Worm (Caenorhabditis elegans) whole organism, young adult: ENCODE results near the gene T14B4.5.

Experiments used
- B0035.1 ChIP-seq: sonication (generic microtip); optimal IDR thresholded peaks from 2 replicates; lab custom pipeline; 2016; ENCODE audit warnings: missing genetic modification characterization, mild to moderate bottlenecking, missing compliant biosample characterization, missing genotype, missing genetic modification reagents
- B0336.3 ChIP-seq: fragments of 200-800 bp; sonication (Bioruptor generic); IDR thresholded peaks from 2 replicates; pipeline ENCODE4 v1.3.6; 2022; ENCODE audit warnings: missing genetic modification characterization, missing compliant biosample characterization
- C06A6.2 ChIP-seq: fragments of 200-800 bp; sonication (Bioruptor generic); conservative IDR thresholded peaks from 2 replicates; pipeline ENCODE4 v1.3.6; 2022; ENCODE audit warnings: missing genetic modification characterization, missing compliant biosample characterization
- F39B2.1 ChIP-seq: fragments of 200-800 bp; sonication (Bioruptor generic); IDR thresholded peaks from 2 replicates; pipeline ENCODE4 v1.3.6; 2022; ENCODE audit warnings: missing genetic modification reagents, missing genetic modification characterization, missing compliant biosample characterization
- F49E8.2 ChIP-seq: sonication (generic microtip); optimal IDR thresholded peaks from 3 replicates; lab custom pipeline; 2017; ENCODE audit warnings: missing genetic modification characterization, mild to moderate bottlenecking, missing compliant biosample characterization, antibody characterized with exemption, moderate library complexity; ENCODE audit not compliant: insufficient read depth
- F55B11.4 ChIP-seq: sonication (generic microtip); optimal IDR thresholded peaks from 2 replicates; lab custom pipeline; 2016; ENCODE audit warnings: missing compliant biosample characterization, missing genetic modification characterization, borderline replicate concordance; ENCODE audit not compliant: insufficient read depth
- T07F8.4 ChIP-seq: sonication (generic microtip); optimal IDR thresholded peaks from 2 replicates; lab custom pipeline; 2016; ENCODE audit warnings: mild to moderate bottlenecking, missing genetic modification characterization, moderate library complexity, missing compliant biosample characterization
- T26A5.8 ChIP-seq: sonication (generic microtip); optimal IDR thresholded peaks from 2 replicates; lab custom pipeline; 2016; ENCODE audit warnings: missing genetic modification characterization, missing compliant biosample characterization
- Y56A3A.18 ChIP-seq: fragments of 200-800 bp; sonication (Bioruptor generic); IDR thresholded peaks from 2 replicates; pipeline ENCODE4 v1.3.6; 2022; ENCODE audit warnings: missing genetic modification reagents, missing genetic modification characterization, missing compliant biosample characterization
- Y67H2A.10 ChIP-seq: fragments of 200-800 bp; sonication (Bioruptor generic); conservative IDR thresholded peaks from 2 replicates; pipeline ENCODE4 v1.3.6; 2022; ENCODE audit warnings: missing genetic modification reagents, missing genetic modification characterization, missing compliant biosample characterization
- Y95B8A.8 ChIP-seq: fragments of 200-800 bp; sonication (Bioruptor generic); IDR thresholded peaks from 2 replicates; pipeline ENCODE4 v1.3.6; 2022; ENCODE audit warnings: missing genetic modification reagents, missing genetic modification characterization, missing compliant biosample characterization
- aptf-2 ChIP-seq: fragments of 200-800 bp; sonication (Bioruptor generic); conservative IDR thresholded peaks from 2 replicates; pipeline ENCODE4 v1.3.6; 2022; ENCODE audit warnings: missing genetic modification reagents, missing genetic modification characterization, missing compliant biosample characterization
- attf-6 ChIP-seq: fragments of 200-800 bp; sonication (Bioruptor generic); IDR thresholded peaks from 2 replicates; pipeline ENCODE4 v1.3.6; 2022; ENCODE audit warnings: missing genetic modification reagents, missing genetic modification characterization, missing compliant biosample characterization
- cebp-2 ChIP-seq: fragments of 200-800 bp; sonication (Bioruptor generic); IDR thresholded peaks from 2 replicates; pipeline ENCODE4 v1.3.6; 2022; ENCODE audit warnings: missing genetic modification characterization, missing compliant biosample characterization
- ceh-100 ChIP-seq: fragments of 200-800 bp; sonication (Bioruptor generic); IDR thresholded peaks from 2 replicates; pipeline ENCODE4 v1.3.6; 2022; ENCODE audit warnings: missing genetic modification reagents, missing genetic modification characterization, missing compliant biosample characterization
- ceh-27 ChIP-seq: fragments of 200-800 bp; sonication (Bioruptor generic); optimal IDR thresholded peaks from 2 replicates; lab custom pipeline; 2018; ENCODE audit warnings: mild to moderate bottlenecking, missing genetic modification characterization, moderate library complexity, missing compliant biosample characterization
- ceh-91 ChIP-seq: fragments of 200-800 bp; sonication (Bioruptor generic); IDR thresholded peaks from 2 replicates; pipeline ENCODE4 v1.3.6; 2022; ENCODE audit warnings: missing genetic modification reagents, missing genetic modification characterization, missing compliant biosample characterization
- dox-1 ChIP-seq: fragments of 200-800 bp; sonication (Bioruptor generic); IDR thresholded peaks from 2 replicates; pipeline ENCODE4 v1.3.6; 2022; ENCODE audit warnings: missing genetic modification reagents, missing genetic modification characterization, missing compliant biosample characterization
- ets-4 ChIP-seq: fragments of 200-800 bp; sonication (Bioruptor generic); optimal IDR thresholded peaks from 2 replicates; lab custom pipeline; 2018; ENCODE audit warnings: mild to moderate bottlenecking, missing genetic modification characterization, missing compliant biosample characterization
- fkh-3 ChIP-seq: sonication (generic microtip); optimal IDR thresholded peaks from 2 replicates; lab custom pipeline; 2016; ENCODE audit warnings: mild to moderate bottlenecking, missing genetic modification characterization, missing compliant biosample characterization
- gei-17 ChIP-seq: fragments of 200-800 bp; sonication (Bioruptor generic); optimal IDR thresholded peaks from 2 replicates; lab custom pipeline; 2018; ENCODE audit warnings: mild to moderate bottlenecking, missing genetic modification characterization, missing compliant biosample characterization
- hlh-12 ChIP-seq: sonication (generic microtip); optimal IDR thresholded peaks from 2 replicates; lab custom pipeline; 2016; ENCODE audit warnings: missing genetic modification characterization, missing compliant biosample characterization
- hlh-26 ChIP-seq: fragments of 200-800 bp; sonication (Bioruptor generic); conservative IDR thresholded peaks from 2 replicates; pipeline ENCODE4 v1.3.6; 2022; ENCODE audit warnings: missing genetic modification reagents, missing genetic modification characterization, missing compliant biosample characterization
- lin-54 ChIP-seq: fragments of 200-800 bp; sonication (Bioruptor generic); optimal IDR thresholded peaks from 2 replicates; lab custom pipeline; 2018; ENCODE audit warnings: mild to moderate bottlenecking, missing genetic modification characterization, missing compliant biosample characterization
- lir-1 ChIP-seq: fragments of 200-800 bp; sonication (Bioruptor generic); conservative IDR thresholded peaks from 2 replicates; pipeline ENCODE4 v1.3.6; 2022; ENCODE audit warnings: missing genetic modification reagents, missing genetic modification characterization, missing compliant biosample characterization
- lsl-1 ChIP-seq: fragments of 200-800 bp; sonication (Bioruptor generic); optimal IDR thresholded peaks from 2 replicates; lab custom pipeline; 2018; ENCODE audit warnings: mild to moderate bottlenecking, missing genetic modification characterization, moderate library complexity, missing compliant biosample characterization
- lsy-27 ChIP-seq: sonication (generic microtip); optimal IDR thresholded peaks from 2 replicates; lab custom pipeline; 2017; ENCODE audit warnings: missing genetic modification characterization, mild to moderate bottlenecking, missing compliant biosample characterization, antibody characterized with exemption, missing genotype, borderline replicate concordance; ENCODE audit not compliant: insufficient read depth
- mcd-1 ChIP-seq: fragments of 200-800 bp; sonication (Bioruptor generic); IDR thresholded peaks from 2 replicates; pipeline ENCODE4 v1.3.6; 2022; ENCODE audit warnings: missing genetic modification reagents, missing genetic modification characterization, missing compliant biosample characterization
- mel-28 ChIP-seq: sonication (generic microtip); optimal IDR thresholded peaks from 2 replicates; lab custom pipeline; 2016; ENCODE audit warnings: borderline replicate concordance, mild to moderate bottlenecking, missing genetic modification characterization, missing compliant biosample characterization
- mxl-1 ChIP-seq: sonication (generic microtip); optimal IDR thresholded peaks from 2 replicates; lab custom pipeline; 2016; ENCODE audit warnings: missing genetic modification characterization, missing compliant biosample characterization
- nfya-1 ChIP-seq: sonication (generic microtip); optimal IDR thresholded peaks from 2 replicates; lab custom pipeline; 2017; ENCODE audit warnings: antibody characterized with exemption, missing compliant biosample characterization, missing genetic modification characterization, borderline replicate concordance; ENCODE audit not compliant: insufficient read depth
- nfya-2 ChIP-seq: fragments of 200-800 bp; sonication (Bioruptor generic); IDR thresholded peaks from 2 replicates; pipeline ENCODE4 v1.3.6; 2022; ENCODE audit warnings: missing genetic modification reagents, missing genetic modification characterization, missing compliant biosample characterization
- nfyb-1 ChIP-seq: fragments of 200-800 bp; sonication (Bioruptor generic); IDR thresholded peaks from 2 replicates; pipeline ENCODE4 v1.3.6; 2022; ENCODE audit warnings: missing genetic modification reagents, missing genetic modification characterization, missing compliant biosample characterization
- nhr-120 ChIP-seq: fragments of 200-800 bp; sonication (Bioruptor generic); IDR thresholded peaks from 2 replicates; pipeline ENCODE4 v1.3.6; 2022; ENCODE audit warnings: missing genetic modification characterization, missing compliant biosample characterization
- rec-8 ChIP-seq, 2 experiments: sonication (generic microtip); optimal IDR thresholded peaks; 2 replicates each; lab custom pipeline; 2016; ENCODE audit warnings: mild to moderate bottlenecking in 2 of 2, missing genetic modification characterization in 2 of 2, missing genetic modification reagents in 2 of 2, missing genotype in 2 of 2, missing biosample characterization in 1 of 2, missing compliant biosample characterization in 1 of 2, moderate library complexity in 1 of 2
- sea-2 ChIP-seq: fragments of 200-800 bp; sonication (Bioruptor generic); IDR thresholded peaks from 2 replicates; pipeline ENCODE4 v1.3.6; 2022; ENCODE audit warnings: missing genetic modification characterization, missing compliant biosample characterization
- snpc-1.1 ChIP-seq: sonication (generic microtip); optimal IDR thresholded peaks from 2 replicates; lab custom pipeline; 2017; ENCODE audit warnings: missing genetic modification characterization, mild to moderate bottlenecking, missing compliant biosample characterization, antibody characterized with exemption, moderate library complexity, missing genotype, missing genetic modification reagents; ENCODE audit not compliant: insufficient read depth
- unc-62 ChIP-seq: fragments of 150-350 bp; optimal IDR thresholded peaks from 2 replicates; lab custom pipeline; 2014; ENCODE audit warnings: missing biosample characterization, missing genetic modification reagents, missing genetic modification characterization
- ztf-26 ChIP-seq: sonication (generic microtip); optimal IDR thresholded peaks from 2 replicates; lab custom pipeline; 2017; ENCODE audit warnings: missing genetic modification characterization, missing compliant biosample characterization
- ztf-28 ChIP-seq: fragments of 200-800 bp; sonication (Bioruptor generic); IDR thresholded peaks from 2 replicates; pipeline ENCODE4 v1.3.6; 2022; ENCODE audit warnings: missing genetic modification reagents, missing genetic modification characterization, missing compliant biosample characterization

The T14B4.5 gene

ce11 chrII:6752027-6752426 lies 35.4 kb downstream of the T14B4.5 start, which contains the start of gene F41G3.19:
Gene F41G3.19 (minus strand): TSS chrII:6752127.
- TF ChIP-seq mel-28 (tag; lab: Kevin White, UChicago) (no peak), ceh-100 (no peak), C06A6.2 (no peak), aptf-2 (no peak), nhr-120 (GFP tag; lab: Robert Waterston, UW) (no peak), lin-54 (GFP tag; lab: Kevin White, UChicago) (no peak), lsy-27 (tag; lab: Kevin White, UChicago) (no peak), rec-8 (tag; optimal IDR thresholded peaks at IDR 0.05; lab: Kevin White, UChicago) (no peak), hlh-12 (tag; lab: Kevin White, UChicago) (no peak)

- TF ChIP-seq Y95B8A.8 (GFP tag; lab: Robert Waterston, UW) (no peak), nfya-2 (GFP tag; lab: Robert Waterston, UW) (no peak), ets-4 (GFP tag; lab: Kevin White, UChicago) (no peak), B0336.3 (no peak), ztf-28 (GFP tag; lab: Robert Waterston, UW) (no peak), ceh-91 (GFP tag; lab: Robert Waterston, UW) (no peak), B0035.1 (tag; lab: Kevin White, UChicago) (no peak), lir-1 (GFP tag; lab: Robert Waterston, UW) (no peak), F39B2.1 (GFP tag; lab: Robert Waterston, UW) (no peak), unc-62 (GFP tag; lab: Kevin White, UChicago) (no peak)
Observed at ce11 chrII:6752850-6753249, 36.2 kb downstream of the T14B4.5 start, which contains the start of gene F41G3.21. Gene F41G3.21 (minus strand): TSS chrII:6752950.

ce11 chrII:6754671-6755224 lies 38.1 kb downstream of the T14B4.5 start, which contains the start of the genes srx-95 and fis-1:
Gene srx-95 (minus strand): TSS chrII:6754771.
Gene fis-1 (plus strand): TSS chrII:6755174.
- TF ChIP-seq F55B11.4 (tag; lab: Kevin White, UChicago) (no peak), ztf-28 (GFP tag; lab: Robert Waterston, UW) (no peak), F49E8.2 (tag; lab: Kevin White, UChicago) (no peak), ztf-26 (no peak), Y95B8A.8 (GFP tag; lab: Robert Waterston, UW) (no peak), Y56A3A.18 (no peak), B0035.1 (tag; lab: Kevin White, UChicago) (no peak), hlh-12 (tag; lab: Kevin White, UChicago) (no peak)

ce11 chrII:6756232-6756631 lies 39.6 kb downstream of the T14B4.5 start, which contains the start of gene F41G3.3:
Gene F41G3.3 (plus strand): TSS chrII:6756532.
- TF ChIP-seq dox-1 (no peak), ztf-28 (GFP tag; lab: Robert Waterston, UW) (no peak), ceh-27 (GFP tag; lab: Kevin White, UChicago) (no peak), nfyb-1 (no peak), ztf-26 (no peak), C06A6.2 (no peak), T26A5.8 (no peak)

ce11 chrII:6764734-6765133 lies 48.1 kb downstream of the T14B4.5 start, which contains the start of gene nlp-50:
Gene nlp-50 (plus strand): TSS chrII:6765034.
- TF ChIP-seq gei-17 (GFP tag; lab: Kevin White, UChicago), result no peak
- TF ChIP-seq fkh-3 (tag; lab: Kevin White, UChicago), result no peak
- TF ChIP-seq mcd-1 (GFP tag; lab: Robert Waterston, UW), result no peak
- TF ChIP-seq mxl-1 (tag; lab: Kevin White, UChicago), result no peak
- no peak for TF ChIP-seq T07F8.4 (tag; lab: Kevin White, UChicago)
- TF ChIP-seq nfya-1 (tag; lab: Kevin White, UChicago), result no peak
- TF ChIP-seq Y67H2A.10 (GFP tag; lab: Robert Waterston, UW), result no peak
- no peak for TF ChIP-seq hlh-12 (tag; lab: Kevin White, UChicago)
- no peak for TF ChIP-seq dox-1
- no peak for TF ChIP-seq lsl-1
- no peak for TF ChIP-seq ceh-100
- TF ChIP-seq attf-6 (GFP tag; lab: Robert Waterston, UW), result no peak
- no peak for TF ChIP-seq cebp-2 (GFP tag; lab: Robert Waterston, UW)
- no peak for TF ChIP-seq unc-62 (GFP tag; lab: Kevin White, UChicago)
- TF ChIP-seq sea-2 (GFP tag; lab: Robert Waterston, UW), result no peak
- TF ChIP-seq hlh-26 (GFP tag; lab: Robert Waterston, UW), result no peak
- TF ChIP-seq snpc-1.1, result no peak
